Worm (Caenorhabditis elegans) whole organism, L1 larva: ENCODE measurements around the gene clh-6.

Source experiments
- ceh-82 ChIP-seq, 3 experiments: fragments of 150-350 bp in 1 of 3; sonication (generic microtip) in 2 of 3; optimal IDR thresholded peaks; 2 replicates each; lab custom pipeline; 2014 to 2017; ENCODE audit warnings: missing biosample characterization in 3 of 3, missing genetic modification characterization in 3 of 3
- egl-27 ChIP-seq, 2 experiments: fragments of 150-350 bp in 1 of 2; sonication (generic microtip); optimal IDR thresholded peaks; 3 replicates each; lab custom pipeline; 2017 to 2018; ENCODE audit warnings: missing biosample characterization in 2 of 2, missing genetic modification characterization in 2 of 2, missing genetic modification reagents in 2 of 2
- nhr-237 ChIP-seq: fragments of 150-350 bp; optimal IDR thresholded peaks from 2 replicates; lab custom pipeline; 2014; ENCODE audit warnings: missing biosample characterization, missing genetic modification characterization
- unc-30 ChIP-seq: sonication (generic microtip); optimal IDR thresholded peaks from 2 replicates; lab custom pipeline; 2017; ENCODE audit warnings: missing biosample characterization, missing genetic modification characterization
- unc-62 ChIP-seq: fragments of 150-350 bp; optimal IDR thresholded peaks from 2 replicates; lab custom pipeline; 2014; ENCODE audit warnings: missing biosample characterization, missing genetic modification reagents, missing genetic modification characterization
- zag-1 ChIP-seq: fragments of 150-350 bp; optimal IDR thresholded peaks from 2 replicates; lab custom pipeline; 2014; ENCODE audit warnings: missing biosample characterization, missing genetic modification characterization

- no peak for TF ChIP-seq unc-30
- no peak for TF ChIP-seq nhr-237 (tag; lab: Kevin White, UChicago)
- TF ChIP-seq unc-62 = no peak
- TF ChIP-seq ceh-82 (tag; optimal IDR thresholded peaks at IDR 0.05; lab: Kevin White, UChicago) = no peak
- no peak for TF ChIP-seq zag-1
- no peak for TF ChIP-seq egl-27 (tag; optimal IDR thresholded peaks at IDR 0.05; lab: Kevin White, UChicago)
Measured at ce11 chrV:12095865-12096264, 32.7 kb upstream of the clh-6 start, which contains the start of gene nhr-207.
